Worm (Caenorhabditis elegans): Measurements from ENCODE around the gene ubc-18.

The ubc-18 gene

DNA sequence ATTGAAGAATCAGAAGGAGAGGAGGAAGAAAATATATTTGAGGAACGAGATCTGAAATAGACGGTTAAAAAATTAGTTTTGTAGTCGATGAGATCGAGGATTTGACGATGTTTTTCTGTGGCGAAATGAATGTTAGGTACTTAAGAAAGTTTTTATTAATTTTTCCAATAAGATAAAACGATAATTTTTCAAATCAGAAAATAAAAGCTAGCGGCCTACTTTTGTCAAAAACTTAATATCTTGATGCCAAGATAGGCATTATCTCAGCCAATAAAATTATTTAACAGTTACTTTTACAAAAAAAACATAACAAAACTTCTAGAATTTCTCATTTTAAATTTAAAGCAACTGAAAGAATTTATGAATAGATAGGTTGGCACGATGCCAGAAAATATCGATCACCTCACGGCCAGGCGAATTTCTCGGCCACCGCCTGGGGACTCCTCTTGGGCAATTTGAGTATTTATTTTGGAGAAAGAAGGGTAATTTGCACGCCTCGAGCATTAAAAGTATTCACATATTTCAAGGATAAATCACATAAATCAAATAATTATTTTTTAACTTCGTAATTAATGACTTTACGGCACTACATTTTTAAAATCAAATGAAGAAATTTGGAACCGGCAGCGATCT lies 19.4 kb upstream of the ubc-18 start, which contains the start of gene fubl-2:
Gene fubl-2, minus strand, starts transcription at position 51 of the 633 bp plus-strand sequence.
- TF ChIP-seq mdl-1 (tag; optimal IDR thresholded peaks at IDR 0.05) = no peak
- no peak for TF ChIP-seq ceh-63 (GFP tag; optimal IDR thresholded peaks at IDR 0.05)
- peak; percentile 32 for TF ChIP-seq lin-13 (GFP tag; optimal IDR thresholded peaks at IDR 0.05)
- no peak for TF ChIP-seq hpl-2 (GFP tag; optimal IDR thresholded peaks at IDR 0.05)
- no peak for TF ChIP-seq nhr-12 (tag; optimal IDR thresholded peaks at IDR 0.05)
- no peak for TF ChIP-seq egl-27 (tag; optimal IDR thresholded peaks at IDR 0.05)
- peak; percentile 73 to 74 for TF ChIP-seq efl-1 (optimal IDR thresholded peaks at IDR 0.05)
- peak in 1 of 2 experiments; percentile 51 for TF ChIP-seq efl-1 (GFP tag; optimal IDR thresholded peaks at IDR 0.05 in 1 of 2)
- TF ChIP-seq lin-35 (GFP tag; optimal IDR thresholded peaks at IDR 0.05) = peak; percentile 53 to 69
- peak; percentile 83 for TF ChIP-seq lin-14 (GFP tag; optimal IDR thresholded peaks at IDR 0.05)
- no peak for TF ChIP-seq unc-130 (tag; optimal IDR thresholded peaks at IDR 0.05)
- TF ChIP-seq unc-30 (tag; optimal IDR thresholded peaks at IDR 0.05) = no peak
- peak; percentile 65 for TF ChIP-seq fkh-8 (tag; optimal IDR thresholded peaks at IDR 0.05)
- peak; percentile 79 for TF ChIP-seq dsc-1 (tag; optimal IDR thresholded peaks at IDR 0.05)
- TF ChIP-seq ceh-88 (GFP tag; IDR thresholded peaks at IDR 0.05) = no peak
- peak; percentile 34 for TF ChIP-seq blmp-1 (tag; optimal IDR thresholded peaks at IDR 0.05)
- TF ChIP-seq F16B12.6 (tag; optimal IDR thresholded peaks at IDR 0.05) = peak; percentile 0
- TF ChIP-seq ces-1 (GFP tag; optimal IDR thresholded peaks at IDR 0.05) = no peak
- TF ChIP-seq nhr-90 (tag; optimal IDR thresholded peaks at IDR 0.05; ENCODE audit: poor library complexity) = peak; percentile 72
- TF ChIP-seq skn-1 (tag; optimal IDR thresholded peaks at IDR 0.05) = peak; percentile 6
- TF ChIP-seq ztf-4 (tag; optimal IDR thresholded peaks at IDR 0.05) = no peak
- no peak for TF ChIP-seq fkh-10 (GFP tag; optimal IDR thresholded peaks at IDR 0.05)
- TF ChIP-seq unc-62 (GFP tag; optimal IDR thresholded peaks at IDR 0.05) = no peak
- peak; percentile 94 for TF ChIP-seq rnt-1 (tag; optimal IDR thresholded peaks at IDR 0.05)
- no peak for TF ChIP-seq sptf-1 (tag; optimal IDR thresholded peaks at IDR 0.05)
- peak; percentile 46 for TF ChIP-seq isw-1 (GFP tag; IDR thresholded peaks at IDR 0.05)
- peak; percentile 52 for TF ChIP-seq ceh-90 (tag; optimal IDR thresholded peaks at IDR 0.05)
- peak; percentile 62 for TF ChIP-seq pax-3 (tag; optimal IDR thresholded peaks at IDR 0.05)
- TF ChIP-seq nhr-11 (tag; optimal IDR thresholded peaks at IDR 0.05) = no peak
- TF ChIP-seq hlh-17 (GFP tag; optimal IDR thresholded peaks at IDR 0.05; ENCODE audit: borderline replicate concordance) = no peak
- no peak for TF ChIP-seq zip-4 (GFP tag; optimal IDR thresholded peaks at IDR 0.05)
- TF ChIP-seq ama-1 (optimal IDR thresholded peaks at IDR 0.05) = no peak
- TF ChIP-seq ceh-82 (tag; optimal IDR thresholded peaks at IDR 0.05) = peak; percentile 12 to 45 (median 20)
- no peak for TF ChIP-seq zag-1 (tag; optimal IDR thresholded peaks at IDR 0.05)
- peak; percentile 67 for TF ChIP-seq sox-4 (tag; optimal IDR thresholded peaks at IDR 0.05)
- TF ChIP-seq efl-3 (GFP tag; optimal IDR thresholded peaks at IDR 0.05) = no peak
- TF ChIP-seq jun-1 (tag; optimal IDR thresholded peaks at IDR 0.05) = no peak
- TF ChIP-seq nhr-76 (tag; optimal IDR thresholded peaks at IDR 0.05) = no peak
- TF ChIP-seq nhr-84 (tag; optimal IDR thresholded peaks at IDR 0.05) = no peak
- TF ChIP-seq swsn-7 (tag; optimal IDR thresholded peaks at IDR 0.05) = peak; percentile 66
- peak; percentile 24 for TF ChIP-seq snpc-4 (tag; optimal IDR thresholded peaks at IDR 0.05)
- peak; percentile 83 for TF ChIP-seq nhr-71 (tag; optimal IDR thresholded peaks at IDR 0.05)
- peak; percentile 76 for TF ChIP-seq nhr-47 (tag; optimal IDR thresholded peaks at IDR 0.05)
- peak; percentile 71 for TF ChIP-seq snu-23 (GFP tag; optimal IDR thresholded peaks at IDR 0.05)
- TF ChIP-seq fos-1 (tag; optimal IDR thresholded peaks at IDR 0.05) = peak; percentile 19
- peak; percentile 73 for TF ChIP-seq egl-13 (tag; optimal IDR thresholded peaks at IDR 0.05)
- peak in 1 of 6 experiments; percentile 38 for TF ChIP-seq elt-3 (tag; optimal IDR thresholded peaks at IDR 0.05)
- no peak for TF ChIP-seq lin-39 (tag; optimal IDR thresholded peaks at IDR 0.05)
- peak; percentile 86 for TF ChIP-seq lir-3 (tag; optimal IDR thresholded peaks at IDR 0.05; ENCODE audit: poor library complexity)
- TF ChIP-seq lin-15B (tag; optimal IDR thresholded peaks at IDR 0.05) = peak; percentile 66
- no peak for TF ChIP-seq mef-2 (tag; optimal IDR thresholded peaks at IDR 0.05)
- peak in 1 of 2 experiments; percentile 68 for TF ChIP-seq ztf-11 (tag; optimal IDR thresholded peaks at IDR 0.05)
- peak; percentile 43 for TF ChIP-seq C16A3.4 (tag; optimal IDR thresholded peaks at IDR 0.05)
